Worm (Caenorhabditis elegans) whole organism, late embryonic: Measurements from ENCODE around the gene ufd-2.

ENCODE experiments used
- C08G9.2 ChIP-seq: sonication (generic microtip); optimal IDR thresholded peaks from 2 replicates; lab custom pipeline; 2016; ENCODE audit warnings: mild to moderate bottlenecking, missing genetic modification characterization, moderate library complexity, missing compliant biosample characterization
- K02D7.2 ChIP-seq: sonication (generic microtip); optimal IDR thresholded peaks from 2 replicates; lab custom pipeline; 2017; ENCODE audit warnings: mild to moderate bottlenecking, missing genetic modification characterization, missing compliant biosample characterization
- K09A11.1 ChIP-seq: sonication (generic microtip); optimal IDR thresholded peaks from 2 replicates; lab custom pipeline; 2017; ENCODE audit warnings: antibody characterized with exemption, mild to moderate bottlenecking, missing genetic modification characterization, missing compliant biosample characterization; ENCODE audit not compliant: insufficient read depth
- T23F11.4 ChIP-seq: fragments of 200-800 bp; sonication (Bioruptor generic); optimal IDR thresholded peaks from 2 replicates; lab custom pipeline; 2018; ENCODE audit warnings: mild to moderate bottlenecking, missing genetic modification characterization, missing compliant biosample characterization
- ama-1 ChIP-seq: fragments of 150-350 bp; optimal IDR thresholded peaks from 2 replicates; lab custom pipeline; 2014
- ceh-18 ChIP-seq: sonication (generic microtip); optimal IDR thresholded peaks from 2 replicates; lab custom pipeline; 2016; ENCODE audit warnings: missing genetic modification characterization, missing compliant biosample characterization
- ceh-19 ChIP-seq: fragments of 200-800 bp; sonication (Bioruptor generic); optimal IDR thresholded peaks from 2 replicates; lab custom pipeline; 2018; ENCODE audit warnings: mild to moderate bottlenecking, missing genetic modification characterization, missing compliant biosample characterization
- ceh-2 ChIP-seq: sonication (generic microtip); optimal IDR thresholded peaks from 2 replicates; lab custom pipeline; 2016; ENCODE audit warnings: missing genotype, missing genetic modification characterization, missing compliant biosample characterization
- ceh-31 ChIP-seq: sonication (generic microtip); optimal IDR thresholded peaks from 2 replicates; lab custom pipeline; 2016; ENCODE audit warnings: missing genetic modification characterization, missing compliant biosample characterization
- ceh-34 ChIP-seq: sonication (generic microtip); optimal IDR thresholded peaks from 2 replicates; lab custom pipeline; 2016; ENCODE audit warnings: mild to moderate bottlenecking, missing genetic modification characterization, missing compliant biosample characterization
- ceh-45 ChIP-seq: fragments of 200-800 bp; sonication (Bioruptor generic); IDR thresholded peaks from 2 replicates; pipeline ENCODE4 v1.3.6; 2022; ENCODE audit warnings: missing genetic modification reagents, missing genetic modification characterization, missing compliant biosample characterization
- ceh-48 ChIP-seq: sonication (generic microtip); optimal IDR thresholded peaks from 2 replicates; lab custom pipeline; 2016; ENCODE audit warnings: missing genetic modification characterization, inconsistent platforms, missing compliant biosample characterization
- ceh-6 ChIP-seq: fragments of 200-800 bp; sonication (Bioruptor generic); optimal IDR thresholded peaks from 2 replicates; lab custom pipeline; 2018; ENCODE audit warnings: mild to moderate bottlenecking, missing genetic modification characterization, missing compliant biosample characterization
- dmd-4 ChIP-seq: sonication (generic microtip); optimal IDR thresholded peaks from 2 replicates; lab custom pipeline; 2016; ENCODE audit warnings: borderline replicate concordance, missing genetic modification characterization, missing compliant biosample characterization
- elt-2 ChIP-seq: sonication (generic microtip); optimal IDR thresholded peaks from 2 replicates; lab custom pipeline; 2016; ENCODE audit warnings: missing genetic modification reagents, missing genetic modification characterization, missing compliant biosample characterization
- ets-4 ChIP-seq: sonication (generic microtip); optimal IDR thresholded peaks from 2 replicates; lab custom pipeline; 2016; ENCODE audit warnings: missing genetic modification characterization, missing compliant biosample characterization
- eyg-1 ChIP-seq: sonication (generic microtip); optimal IDR thresholded peaks from 2 replicates; lab custom pipeline; 2016; ENCODE audit warnings: missing genotype, missing genetic modification characterization, missing compliant biosample characterization
- fax-1 ChIP-seq: sonication (generic microtip); optimal IDR thresholded peaks from 2 replicates; lab custom pipeline; 2016; ENCODE audit warnings: missing genotype, missing genetic modification characterization, missing compliant biosample characterization
- fkh-10 ChIP-seq: fragments of 150-350 bp; optimal IDR thresholded peaks from 2 replicates; lab custom pipeline; 2014; ENCODE audit warnings: missing biosample characterization, missing genetic modification reagents, missing genetic modification characterization
- hlh-13 ChIP-seq: fragments of 200-800 bp; sonication (Bioruptor generic); optimal IDR thresholded peaks from 2 replicates; lab custom pipeline; 2018; ENCODE audit warnings: mild to moderate bottlenecking, missing genetic modification characterization, missing compliant biosample characterization
- hlh-15 ChIP-seq: sonication (generic microtip); optimal IDR thresholded peaks from 2 replicates; lab custom pipeline; 2016; ENCODE audit warnings: missing genetic modification characterization, missing compliant biosample characterization
- hlh-30 ChIP-seq: sonication (generic microtip); optimal IDR thresholded peaks from 2 replicates; lab custom pipeline; 2017; ENCODE audit warnings: antibody characterized with exemption, missing genetic modification characterization, missing compliant biosample characterization; ENCODE audit not compliant: insufficient read depth
- hlh-8 ChIP-seq: sonication (generic microtip); optimal IDR thresholded peaks from 2 replicates; lab custom pipeline; 2016; ENCODE audit warnings: missing genotype, missing genetic modification characterization, missing compliant biosample characterization
- lim-6 ChIP-seq: sonication (generic microtip); optimal IDR thresholded peaks from 2 replicates; lab custom pipeline; 2016; ENCODE audit warnings: missing genetic modification characterization, missing compliant biosample characterization
- lin-11 ChIP-seq: fragments of 200-800 bp; sonication (Bioruptor generic); optimal IDR thresholded peaks from 2 replicates; lab custom pipeline; 2018; ENCODE audit warnings: mild to moderate bottlenecking, missing genetic modification characterization, missing compliant biosample characterization
- mec-3 ChIP-seq: sonication (generic microtip); optimal IDR thresholded peaks from 2 replicates; lab custom pipeline; 2016; ENCODE audit warnings: borderline replicate concordance, missing genetic modification characterization, missing compliant biosample characterization
- nfya-1 ChIP-seq: sonication (generic microtip); optimal IDR thresholded peaks from 2 replicates; lab custom pipeline; 2017; ENCODE audit warnings: missing genetic modification characterization, mild to moderate bottlenecking, missing compliant biosample characterization, antibody characterized with exemption, moderate library complexity
- nhr-11 ChIP-seq: fragments of 150-350 bp; optimal IDR thresholded peaks from 2 replicates; lab custom pipeline; 2014; ENCODE audit warnings: missing biosample characterization, missing genetic modification characterization
- nhr-232 ChIP-seq: sonication (generic microtip); optimal IDR thresholded peaks from 2 replicates; lab custom pipeline; 2016; ENCODE audit warnings: missing genetic modification characterization, missing compliant biosample characterization
- npax-4 ChIP-seq: sonication (generic microtip); optimal IDR thresholded peaks from 2 replicates; lab custom pipeline; 2016; ENCODE audit warnings: missing genetic modification characterization, missing compliant biosample characterization
- odd-2 ChIP-seq: sonication (generic microtip); optimal IDR thresholded peaks from 2 replicates; lab custom pipeline; 2017; ENCODE audit warnings: antibody characterized with exemption, mild to moderate bottlenecking, missing genetic modification characterization, missing compliant biosample characterization
- pag-3 ChIP-seq: sonication (generic microtip); optimal IDR thresholded peaks from 2 replicates; lab custom pipeline; 2016; ENCODE audit warnings: missing compliant biosample characterization, missing genetic modification characterization, borderline replicate concordance
- pat-9 ChIP-seq: fragments of 200-800 bp; sonication (Bioruptor generic); optimal IDR thresholded peaks from 2 replicates; lab custom pipeline; 2018; ENCODE audit warnings: mild to moderate bottlenecking, missing genetic modification characterization, moderate library complexity, missing compliant biosample characterization
- pax-1 ChIP-seq: fragments of 150-350 bp; optimal IDR thresholded peaks from 2 replicates; lab custom pipeline; 2014; ENCODE audit warnings: missing biosample characterization, missing genetic modification characterization
- pha-4 ChIP-seq: fragments of 150-350 bp; optimal IDR thresholded peaks from 2 replicates; lab custom pipeline; 2018; ENCODE audit warnings: missing biosample characterization, missing genetic modification reagents, missing genetic modification characterization
- rnt-1 ChIP-seq: sonication (generic microtip); optimal IDR thresholded peaks from 2 replicates; lab custom pipeline; 2016; ENCODE audit warnings: missing genetic modification characterization, missing compliant biosample characterization
- sdc-2 ChIP-seq: sonication (generic microtip); optimal IDR thresholded peaks from 2 replicates; lab custom pipeline; 2016; ENCODE audit warnings: missing genotype, missing genetic modification characterization, missing compliant biosample characterization
- sox-2 ChIP-seq: fragments of 200-800 bp; sonication (Bioruptor generic); IDR thresholded peaks from 2 replicates; pipeline ENCODE4 v1.3.6; 2022; ENCODE audit warnings: missing genetic modification reagents, missing genetic modification characterization, missing compliant biosample characterization
- syd-9 ChIP-seq: sonication (generic microtip); optimal IDR thresholded peaks from 2 replicates; lab custom pipeline; 2016; ENCODE audit warnings: mild to moderate bottlenecking, missing genetic modification characterization, moderate library complexity, missing compliant biosample characterization
- unc-3 ChIP-seq, 2 experiments: fragments of 200-800 bp in 1 of 2; sonication (Bioruptor generic) in 1 of 2; sonication (generic microtip) in 1 of 2; conservative IDR thresholded peaks in 1 of 2; optimal IDR thresholded peaks in 1 of 2; 2 replicates each; pipeline versions ENCODE4 v1.3.6 to Lab custom; 2016 to 2022; ENCODE audit warnings: missing compliant biosample characterization in 2 of 2, missing genetic modification characterization in 2 of 2, missing genetic modification reagents in 1 of 2
- unc-42 ChIP-seq: sonication (generic microtip); optimal IDR thresholded peaks from 2 replicates; lab custom pipeline; 2016; ENCODE audit warnings: missing genotype, missing genetic modification characterization, missing compliant biosample characterization
- zip-5 ChIP-seq: sonication (generic microtip); optimal IDR thresholded peaks from 2 replicates; lab custom pipeline; 2016; ENCODE audit warnings: missing genetic modification characterization, missing compliant biosample characterization

Gene ufd-2

ce11 chrII:8059532-8059931 is 3.0 kb upstream of the ufd-2 start:
- TF ChIP-seq lin-11 (tag; lab: Kevin White, UChicago) (no peak), hlh-13 (GFP tag; lab: Kevin White, UChicago) (no peak), C08G9.2 (tag; lab: Kevin White, UChicago) (no peak), fax-1 (no peak), unc-3 (GFP tag; conservative IDR thresholded peaks at IDR 0.05; lab: Robert Waterston, UW) (no peak), unc-3 (tag; optimal IDR thresholded peaks at IDR 0.05; lab: Kevin White, UChicago) (no peak), lim-6 (no peak), ceh-6 (GFP tag; lab: Kevin White, UChicago) (no peak), unc-42 (no peak), mec-3 (no peak), npax-4 (tag; lab: Kevin White, UChicago) (no peak), sdc-2 (tag; lab: Kevin White, UChicago) (no peak), dmd-4 (tag; lab: Kevin White, UChicago) (no peak), fkh-10 (GFP tag; lab: Kevin White, UChicago) (no peak), T23F11.4 (GFP tag; lab: Kevin White, UChicago) (no peak), hlh-15 (tag; lab: Kevin White, UChicago) (no peak), eyg-1 (tag; lab: Kevin White, UChicago) (no peak), elt-2 (tag; lab: Kevin White, UChicago) (no peak), hlh-8 (tag; lab: Kevin White, UChicago) (no peak), ceh-31 (tag; lab: Kevin White, UChicago) (no peak)

ce11 chrII:8065985-8066384 is 3.4 kb downstream of the ufd-2 start, which contains the start of gene pdha-1:
Gene pdha-1 (plus strand): TSS chrII:8066285.
- TF ChIP-seq nhr-232 (tag; lab: Kevin White, UChicago) = no peak
- TF ChIP-seq, all 69 proteins: peak for 0

- TF ChIP-seq elt-2 (tag; lab: Kevin White, UChicago) (peak; percentile 29), ama-1 (lab: Kevin White, UChicago) (no peak), rnt-1 (tag; lab: Kevin White, UChicago) (no peak), pat-9 (tag; lab: Kevin White, UChicago) (no peak), ceh-18 (tag; lab: Kevin White, UChicago) (no peak), ceh-45 (GFP tag; lab: Robert Waterston, UW) (no peak), ceh-2 (no peak), lin-11 (tag; lab: Kevin White, UChicago) (no peak)
Observed at ce11 chrII:8071012-8071625, 8.6 kb downstream of the ufd-2 start.

- TF ChIP-seq ceh-45 (GFP tag; lab: Robert Waterston, UW) (no peak), lin-11 (tag; lab: Kevin White, UChicago) (no peak), odd-2 (tag; lab: Kevin White, UChicago) (no peak), ets-4 (tag; lab: Kevin White, UChicago) (no peak), hlh-13 (GFP tag; lab: Kevin White, UChicago) (no peak), unc-42 (peak; percentile 33), ama-1 (lab: Kevin White, UChicago) (no peak), zip-5 (tag; lab: Kevin White, UChicago) (no peak), sdc-2 (tag; lab: Kevin White, UChicago) (no peak), K02D7.2 (tag; lab: Kevin White, UChicago) (no peak), pag-3 (tag; lab: Kevin White, UChicago) (no peak), ceh-48 (tag; lab: Kevin White, UChicago) (peak; percentile 42), sox-2 (GFP tag; lab: Robert Waterston, UW) (no peak), pax-1 (no peak), nfya-1 (tag; lab: Kevin White, UChicago) (peak; percentile 1), hlh-30 (tag; lab: Kevin White, UChicago) (peak; percentile 85), lim-6 (no peak), ceh-19 (peak; percentile 40), rnt-1 (tag; lab: Kevin White, UChicago) (no peak), ceh-18 (tag; lab: Kevin White, UChicago) (peak; percentile 17), syd-9 (no peak), ceh-34 (tag; lab: Kevin White, UChicago) (peak; percentile 84), pha-4 (tag; lab: Kevin White, UChicago) (no peak), pat-9 (tag; lab: Kevin White, UChicago) (no peak), ceh-2 (no peak), nhr-11 (tag; lab: Kevin White, UChicago) (no peak), ceh-31 (tag; lab: Kevin White, UChicago) (no peak), K09A11.1 (tag; lab: Kevin White, UChicago) (no peak)
Observed at ce11 chrII:8071801-8072544, 9.4 kb downstream of the ufd-2 start.
